Worm (Caenorhabditis elegans): Measurements from ENCODE around the gene C04F5.2.

C04F5.2 gene

DNA sequence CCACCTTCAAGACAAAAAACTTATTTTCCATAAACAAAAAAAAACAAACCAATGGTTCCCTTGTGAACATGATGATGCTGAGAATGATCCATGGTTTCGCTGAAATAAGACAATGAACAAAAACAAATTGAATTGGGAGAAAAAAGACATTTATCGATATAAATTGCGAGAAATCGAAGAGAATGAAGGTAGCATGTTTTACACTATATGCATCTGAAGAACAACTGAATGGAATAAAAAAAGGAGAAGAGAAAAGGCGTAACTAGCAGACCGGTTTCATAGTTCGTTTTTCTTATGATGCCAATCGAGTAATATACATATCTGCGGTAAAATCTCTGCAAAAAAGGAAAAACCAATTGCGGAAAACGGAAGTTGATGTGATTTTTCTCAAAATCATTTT, 27.5 kb downstream of the C04F5.2 start, which contains the start of gene Y58A7A.1:
TSS of gene Y58A7A.1 (minus strand) at position 101 of the 400 bp plus-strand sequence.
- TF ChIP-seq nhr-90 (tag; optimal IDR thresholded peaks at IDR 0.05; ENCODE audit: poor library complexity): no peak
- TF ChIP-seq ztf-4 (tag; optimal IDR thresholded peaks at IDR 0.05): no peak
- TF ChIP-seq F16B12.6 (tag; optimal IDR thresholded peaks at IDR 0.05): no peak
- TF ChIP-seq nhr-11 (tag; optimal IDR thresholded peaks at IDR 0.05): no peak
- TF ChIP-seq mep-1 (tag; optimal IDR thresholded peaks at IDR 0.05): no peak

DNA sequence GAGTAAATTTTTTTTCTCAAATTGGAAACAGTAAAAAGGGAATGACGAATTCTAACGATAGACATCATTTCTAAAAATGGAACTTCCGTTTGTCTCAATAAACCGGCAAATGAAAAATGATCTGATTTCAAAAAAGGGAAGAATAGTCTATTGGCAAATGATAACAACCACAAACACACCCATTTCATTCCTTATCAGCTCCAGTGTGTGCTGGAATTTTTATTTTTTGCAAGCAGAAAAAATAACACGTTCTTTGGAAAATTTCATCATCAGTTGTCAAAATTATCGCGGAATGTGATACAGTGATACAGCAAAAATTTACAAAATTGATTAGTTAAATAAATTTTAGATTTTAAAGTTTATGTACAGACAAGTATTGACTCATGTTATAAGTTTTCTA, 29.5 kb downstream of the C04F5.2 start:
- TF ChIP-seq unc-98 (GFP tag; IDR thresholded peaks at IDR 0.05) (no peak), hlh-17 (GFP tag; optimal IDR thresholded peaks at IDR 0.05; ENCODE audit: borderline replicate concordance) (no peak), fkh-4 (tag; optimal IDR thresholded peaks at IDR 0.05; ENCODE audit: borderline replicate concordance) (no peak), ceh-63 (GFP tag; optimal IDR thresholded peaks at IDR 0.05) (no peak), elt-2 (tag; optimal IDR thresholded peaks at IDR 0.05) (peak; percentile 85), nhr-12 (tag; optimal IDR thresholded peaks at IDR 0.05) (no peak), pqm-1 (tag; optimal IDR thresholded peaks at IDR 0.05) (peak; percentile 51)

DNA sequence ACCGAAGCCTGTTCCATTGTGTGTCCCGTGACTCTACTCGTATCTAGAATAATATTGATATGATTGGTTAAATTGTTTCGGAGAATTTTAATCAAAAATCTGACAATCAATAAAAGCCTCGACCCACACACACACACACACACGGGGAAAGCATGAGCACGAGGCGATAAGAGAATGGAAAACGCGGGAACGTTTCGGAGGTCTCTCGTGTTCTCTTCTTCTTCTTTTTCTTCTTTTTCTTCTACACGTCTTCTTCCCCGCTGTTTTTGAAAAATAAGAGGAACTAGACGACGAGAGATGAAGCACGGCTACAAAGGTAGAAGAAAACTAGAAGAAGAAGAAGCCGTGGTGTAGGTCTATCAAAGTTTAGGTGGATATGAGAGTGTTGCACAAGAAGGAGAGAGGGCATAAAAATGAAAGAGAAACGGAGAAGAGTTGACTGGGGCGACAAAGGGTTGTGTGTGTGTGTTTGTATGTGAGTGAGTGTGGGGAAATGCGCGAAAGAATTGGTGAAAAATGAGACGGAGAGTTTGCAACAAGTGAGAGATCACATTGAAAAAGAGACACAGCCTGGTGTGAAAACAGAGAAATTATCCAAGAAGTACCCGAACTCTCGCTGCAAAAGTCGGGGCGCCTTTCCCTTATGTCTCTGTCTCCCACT, 32.0 kb downstream of the C04F5.2 start, which contains the start of gene mlk-1:
TSS of gene mlk-1 (minus strand) at position 51 of the 661 bp plus-strand sequence.
- TF ChIP-seq elt-2 (tag; optimal IDR thresholded peaks at IDR 0.05) (peak; percentile 48), lin-35 (GFP tag; optimal IDR thresholded peaks at IDR 0.05) (peak; percentile 21 to 26), rnt-1 (tag; optimal IDR thresholded peaks at IDR 0.05) (peak; percentile 6), lsy-2 (tag; optimal IDR thresholded peaks at IDR 0.05) (peak; percentile 39 to 75), hlh-17 (GFP tag; optimal IDR thresholded peaks at IDR 0.05; ENCODE audit: borderline replicate concordance) (no peak), dpl-1 (GFP tag; optimal IDR thresholded peaks at IDR 0.05) (peak in 2 of 3 experiments; percentile 6 to 36), tbx-2 (tag; optimal IDR thresholded peaks at IDR 0.05) (peak; percentile 58), ama-1 (optimal IDR thresholded peaks at IDR 0.05) (peak; percentile 16), mef-2 (tag; optimal IDR thresholded peaks at IDR 0.05) (peak; percentile 24), snu-23 (GFP tag; optimal IDR thresholded peaks at IDR 0.05) (peak; percentile 73), unc-98 (GFP tag; IDR thresholded peaks at IDR 0.05) (no peak), unc-62 (GFP tag; optimal IDR thresholded peaks at IDR 0.05) (no peak), efl-1 (optimal IDR thresholded peaks at IDR 0.05) (peak; percentile 56 to 68), efl-1 (GFP tag; optimal IDR thresholded peaks at IDR 0.05 in 1 of 2) (peak; percentile 37 to 90), lin-13 (GFP tag; optimal IDR thresholded peaks at IDR 0.05) (peak; percentile 8), isw-1 (GFP tag; IDR thresholded peaks at IDR 0.05) (peak; percentile 36), xbp-1 (tag; optimal IDR thresholded peaks at IDR 0.05) (peak; percentile 10), nhr-84 (tag; optimal IDR thresholded peaks at IDR 0.05) (no peak), fkh-10 (GFP tag; optimal IDR thresholded peaks at IDR 0.05) (peak; percentile 73), nhr-71 (tag; optimal IDR thresholded peaks at IDR 0.05) (peak; percentile 57), C04F5.9 (tag; optimal IDR thresholded peaks at IDR 0.05) (no peak), vab-15 (tag; optimal IDR thresholded peaks at IDR 0.05) (no peak), nhr-20 (tag; optimal IDR thresholded peaks at IDR 0.05) (peak; percentile 44), unc-130 (tag; optimal IDR thresholded peaks at IDR 0.05) (peak; percentile 18), sptf-1 (tag; optimal IDR thresholded peaks at IDR 0.05) (no peak), ets-5 (GFP tag; IDR thresholded peaks at IDR 0.05) (no peak), ztf-4 (tag; optimal IDR thresholded peaks at IDR 0.05) (no peak), C16A3.4 (tag; optimal IDR thresholded peaks at IDR 0.05) (peak; percentile 50), snpc-4 (tag; optimal IDR thresholded peaks at IDR 0.05) (peak; percentile 38), dsc-1 (tag; optimal IDR thresholded peaks at IDR 0.05) (peak; percentile 15), fkh-8 (tag; optimal IDR thresholded peaks at IDR 0.05) (peak; percentile 79), swsn-7 (tag; optimal IDR thresholded peaks at IDR 0.05) (peak; percentile 70), jun-1 (tag; optimal IDR thresholded peaks at IDR 0.05) (peak; percentile 36), nhr-85 (tag) (peak; percentile 51), ceh-82 (tag; optimal IDR thresholded peaks at IDR 0.05) (peak in 2 of 3 experiments; percentile 27 to 60), grh-1 (GFP tag; IDR thresholded peaks at IDR 0.05) (no peak), lir-3 (tag; optimal IDR thresholded peaks at IDR 0.05; ENCODE audit: poor library complexity) (peak; percentile 19), blmp-1 (tag; optimal IDR thresholded peaks at IDR 0.05) (peak; percentile 80), ceh-8 (GFP tag; optimal IDR thresholded peaks at IDR 0.05) (peak; percentile 24), unc-86 (tag; optimal IDR thresholded peaks at IDR 0.05) (peak; percentile 65), ceh-90 (tag; optimal IDR thresholded peaks at IDR 0.05) (no peak)
